Fruit fly (Drosophila melanogaster) whole organism, embryonic: ENCODE data around the gene Sys1.

ENCODE experiments used
- B-H2 ChIP-seq: fragments of 200-800 bp; sonication (Bioruptor generic); optimal IDR thresholded peaks from 2 replicates; lab custom pipeline; 2018; ENCODE audit warnings: missing biosample characterization, mild to moderate bottlenecking, missing genetic modification characterization
- BtbVII ChIP-seq: fragments of 200-800 bp; sonication (Bioruptor generic); optimal IDR thresholded peaks from 3 replicates; lab custom pipeline; 2017; ENCODE audit warnings: missing biosample characterization, mild to moderate bottlenecking, missing genetic modification characterization
- CG11247 ChIP-seq: fragments of 200-800 bp; sonication (Bioruptor generic); IDR thresholded peaks from 2 replicates; pipeline ENCODE4 v1.3.6; 2022; ENCODE audit warnings: missing biosample characterization, missing genetic modification characterization
- CG11504 ChIP-seq: fragments of 200-800 bp; sonication (Bioruptor generic); optimal IDR thresholded peaks from 3 replicates; lab custom pipeline; 2019; ENCODE audit warnings: missing biosample characterization, mild to moderate bottlenecking, missing genetic modification characterization, moderate library complexity
- CG11695 ChIP-seq: fragments of 200-800 bp; sonication (Bioruptor generic); IDR thresholded peaks from 3 replicates; pipeline ENCODE4 v1.3.6; 2022; ENCODE audit warnings: missing biosample characterization, missing genetic modification characterization
- CG13894 ChIP-seq: fragments of 200-800 bp; sonication (Bioruptor generic); optimal IDR thresholded peaks from 3 replicates; lab custom pipeline; 2018; ENCODE audit warnings: missing biosample characterization, mild to moderate bottlenecking, missing genetic modification characterization, moderate library complexity
- CG18011 ChIP-seq: fragments of 200-800 bp; sonication (Bioruptor generic); optimal IDR thresholded peaks from 2 replicates; lab custom pipeline; 2017; ENCODE audit warnings: missing biosample characterization, missing genetic modification characterization, mild to moderate bottlenecking, moderate library complexity, missing genotype
- CG31388 ChIP-seq: fragments of 200-800 bp; sonication (Bioruptor generic); optimal IDR thresholded peaks from 2 replicates; lab custom pipeline; 2016; ENCODE audit warnings: missing biosample characterization, missing genetic modification characterization
- CG31441 ChIP-seq: fragments of 200-800 bp; sonication (Bioruptor generic); IDR thresholded peaks from 2 replicates; pipeline ENCODE4 v1.3.6; 2022; ENCODE audit warnings: missing biosample characterization, missing genetic modification characterization
- CG32772 ChIP-seq: fragments of 200-800 bp; sonication (Bioruptor generic); IDR thresholded peaks from 2 replicates; pipeline ENCODE4 v1.3.6; 2022; ENCODE audit warnings: missing biosample characterization, missing genetic modification characterization
- CG3281 ChIP-seq: fragments of 200-800 bp; sonication (Bioruptor generic); optimal IDR thresholded peaks from 3 replicates; lab custom pipeline; 2017; ENCODE audit warnings: missing biosample characterization, mild to moderate bottlenecking, missing genetic modification characterization
- CG4617 ChIP-seq: fragments of 200-800 bp; sonication (Bioruptor generic); optimal IDR thresholded peaks from 3 replicates; lab custom pipeline; 2016; ENCODE audit warnings: missing biosample characterization, missing genetic modification characterization, borderline replicate concordance
- CG7556 ChIP-seq: fragments of 200-800 bp; sonication (Bioruptor generic); optimal IDR thresholded peaks from 2 replicates; lab custom pipeline; 2017; ENCODE audit warnings: missing biosample characterization, mild to moderate bottlenecking, missing genetic modification characterization
- CG7786 ChIP-seq: fragments of 200-800 bp; sonication (Bioruptor generic); optimal IDR thresholded peaks from 2 replicates; lab custom pipeline; 2016; ENCODE audit warnings: missing biosample characterization, missing genetic modification characterization
- CG8924 ChIP-seq: fragments of 200-800 bp; optimal IDR thresholded peaks from 3 replicates; lab custom pipeline; 2019; ENCODE audit warnings: missing biosample characterization, mild to moderate bottlenecking, missing genetic modification characterization, moderate library complexity
- Drgx ChIP-seq: fragments of 200-800 bp; sonication (Bioruptor generic); IDR thresholded peaks from 2 replicates; pipeline ENCODE4 v1.3.6; 2022; ENCODE audit warnings: missing biosample characterization, missing genetic modification characterization
- Elba2 ChIP-seq: fragments of 200-800 bp; sonication (Bioruptor generic); optimal IDR thresholded peaks from 3 replicates; lab custom pipeline; 2016; ENCODE audit warnings: missing biosample characterization, missing genetic modification characterization
- Ets65A ChIP-seq: fragments of 200-800 bp; sonication (Bioruptor generic); peaks from one replicate; lab custom pipeline; 2016; ENCODE audit warnings: missing biosample characterization, missing genetic modification characterization
- GATAe ChIP-seq: fragments of 200-800 bp; sonication (Bioruptor generic); conservative IDR thresholded peaks from 2 replicates; pipeline ENCODE4 v1.3.6; 2022; ENCODE audit warnings: missing biosample characterization, missing genetic modification characterization
- Gsc ChIP-seq: fragments of 200-800 bp; sonication (Bioruptor generic); IDR thresholded peaks from 2 replicates; pipeline ENCODE4 v1.3.6; 2022; ENCODE audit warnings: missing biosample characterization, missing genetic modification characterization
- Gug ChIP-seq: fragments of 200-800 bp; sonication (Bioruptor generic); IDR thresholded peaks from 4 replicates; pipeline ENCODE4 v1.3.6; 2022; ENCODE audit warnings: missing biosample characterization, missing genetic modification characterization
- HmgZ ChIP-seq: fragments of 200-800 bp; sonication (Bioruptor generic); optimal IDR thresholded peaks from 2 replicates; lab custom pipeline; 2018; ENCODE audit warnings: missing biosample characterization, mild to moderate bottlenecking, missing genetic modification characterization
- Hmx ChIP-seq: fragments of 200-800 bp; sonication (Bioruptor generic); optimal IDR thresholded peaks from 2 replicates; lab custom pipeline; 2016; ENCODE audit warnings: missing biosample characterization, missing genetic modification characterization
- Hr51 ChIP-seq, 2 experiments: fragments of 200-800 bp; sonication (Bioruptor generic); optimal IDR thresholded peaks; 2 replicates in 1 of 2; 3 replicates in 1 of 2; lab custom pipeline; 2016 to 2018; ENCODE audit warnings: missing biosample characterization in 2 of 2, missing genetic modification characterization in 2 of 2, mild to moderate bottlenecking in 1 of 2, moderate library complexity in 1 of 2
- Lpt ChIP-seq: fragments of >200 bp; optimal IDR thresholded peaks from 2 replicates; lab custom pipeline; 2018; ENCODE audit warnings: missing biosample characterization, missing genetic modification characterization
- NC2β ChIP-seq: fragments of 200-800 bp; sonication (Bioruptor generic); optimal IDR thresholded peaks from 2 replicates; lab custom pipeline; 2016; ENCODE audit warnings: missing biosample characterization, missing genetic modification characterization
- Opbp ChIP-seq: fragments of 200-800 bp; sonication (Bioruptor generic); IDR thresholded peaks from 3 replicates; pipeline ENCODE4 v1.3.6; 2022; ENCODE audit warnings: missing biosample characterization, missing genetic modification characterization; ENCODE audit not compliant: partially characterized antibody
- Optix ChIP-seq: fragments of 200-800 bp; sonication (Bioruptor generic); IDR thresholded peaks from 3 replicates; pipeline ENCODE4 v1.3.6; 2022; ENCODE audit warnings: missing biosample characterization, missing genetic modification characterization
- Pdp1 ChIP-seq, 2 experiments: fragments of 200-800 bp; sonication (Bioruptor generic); optimal IDR thresholded peaks; 3 replicates each; lab custom pipeline; 2016; ENCODE audit warnings: missing biosample characterization in 2 of 2, missing genetic modification characterization in 2 of 2, mild to moderate bottlenecking in 1 of 2, moderate library complexity in 1 of 2
- Poxn ChIP-seq: fragments of 200-800 bp; sonication (Bioruptor generic); IDR thresholded peaks from 2 replicates; pipeline ENCODE4 v1.3.6; 2022; ENCODE audit warnings: missing biosample characterization, missing genetic modification characterization
- Spps ChIP-seq: fragments of 200-800 bp; sonication (Bioruptor generic); optimal IDR thresholded peaks from 2 replicates; lab custom pipeline; 2018; ENCODE audit warnings: missing biosample characterization, mild to moderate bottlenecking, missing genetic modification characterization
- Tbp ChIP-seq: fragments of >200 bp; optimal IDR thresholded peaks from 2 replicates; lab custom pipeline; 2018; ENCODE audit warnings: missing biosample characterization, missing genetic modification characterization
- ab ChIP-seq: fragments of 200-800 bp; sonication (Bioruptor generic); optimal IDR thresholded peaks from 2 replicates; lab custom pipeline; 2016; ENCODE audit warnings: missing biosample characterization, missing genetic modification characterization
- chinmo ChIP-seq: fragments of 200-800 bp; sonication (Bioruptor generic); IDR thresholded peaks from 4 replicates; pipeline ENCODE4 v1.3.6; 2022; ENCODE audit warnings: missing biosample characterization, missing genetic modification characterization; ENCODE audit not compliant: partially characterized antibody
- crc ChIP-seq: fragments of 200-800 bp; sonication (Bioruptor generic); optimal IDR thresholded peaks from 2 replicates; lab custom pipeline; 2016; ENCODE audit warnings: missing biosample characterization, missing genetic modification characterization
- cwo ChIP-seq: fragments of 200-800 bp; sonication (Bioruptor generic); optimal IDR thresholded peaks from 3 replicates; lab custom pipeline; 2017; ENCODE audit warnings: missing biosample characterization, missing genetic modification characterization, mild to moderate bottlenecking, moderate library complexity, missing genetic modification reagents
- disco-r ChIP-seq: fragments of 200-800 bp; sonication (Bioruptor generic); optimal IDR thresholded peaks from 2 replicates; lab custom pipeline; 2016; ENCODE audit warnings: missing biosample characterization, missing genetic modification characterization
- dmrt99B ChIP-seq: fragments of 200-800 bp; sonication (Bioruptor generic); optimal IDR thresholded peaks from 2 replicates; lab custom pipeline; 2018; ENCODE audit warnings: missing biosample characterization, mild to moderate bottlenecking, missing genetic modification characterization, moderate library complexity
- fd102C ChIP-seq: fragments of 200-800 bp; sonication (Bioruptor generic); optimal IDR thresholded peaks from 2 replicates; lab custom pipeline; 2018; ENCODE audit warnings: missing biosample characterization, mild to moderate bottlenecking, missing genetic modification characterization, moderate library complexity
- fu2 ChIP-seq: fragments of 200-800 bp; sonication (Bioruptor generic); optimal IDR thresholded peaks from 2 replicates; lab custom pipeline; 2016; ENCODE audit warnings: missing biosample characterization, missing genetic modification characterization
- insv ChIP-seq, 2 experiments: fragments of 200-800 bp; sonication (Bioruptor generic); optimal IDR thresholded peaks; 3 replicates each; lab custom pipeline; 2016 to 2018; ENCODE audit warnings: missing biosample characterization in 2 of 2, missing genetic modification characterization in 2 of 2
- jing ChIP-seq: fragments of 200-800 bp; sonication (Bioruptor generic); optimal IDR thresholded peaks from 2 replicates; lab custom pipeline; 2018; ENCODE audit warnings: missing biosample characterization, mild to moderate bottlenecking, missing genetic modification characterization
- klu ChIP-seq: fragments of 200-800 bp; sonication (Bioruptor generic); IDR thresholded peaks from 2 replicates; pipeline ENCODE4 v1.3.6; 2022; ENCODE audit warnings: missing biosample characterization, missing genetic modification characterization
- lov ChIP-seq, 2 experiments: fragments of 200-800 bp in 1 of 2; fragments of >200 bp in 1 of 2; sonication (Bioruptor generic) in 1 of 2; IDR thresholded peaks in 1 of 2; optimal IDR thresholded peaks in 1 of 2; 2 replicates in 1 of 2; 3 replicates in 1 of 2; pipeline versions ENCODE4 v1.3.6 to Lab custom; 2017 to 2022; ENCODE audit warnings: missing biosample characterization in 1 of 2, missing genetic modification characterization in 1 of 2
- pan ChIP-seq, 4 experiments: fragments of >200 bp in 3 of 4; fragments of 200-800 bp in 1 of 4; sonication (Bioruptor generic) in 1 of 4; optimal IDR thresholded peaks in 3 of 4; IDR thresholded peaks in 1 of 4; 2 replicates each; pipeline versions ENCODE4 v1.3.6 to Lab custom; 2017 to 2022; ENCODE audit warnings: missing biosample characterization in 2 of 4, missing genetic modification characterization in 2 of 4, mixed read lengths in 1 of 4
- run ChIP-seq: fragments of 200-800 bp; sonication (Bioruptor generic); optimal IDR thresholded peaks from 3 replicates; lab custom pipeline; 2018; ENCODE audit warnings: missing biosample characterization, mild to moderate bottlenecking, missing genetic modification characterization
- trh ChIP-seq: fragments of 200-800 bp; sonication (Bioruptor generic); optimal IDR thresholded peaks from 2 replicates; lab custom pipeline; 2016; ENCODE audit warnings: missing biosample characterization, missing genetic modification characterization
- wor ChIP-seq: fragments of 200-800 bp; sonication (Bioruptor generic); IDR thresholded peaks from 2 replicates; pipeline ENCODE4 v1.3.6; 2022; ENCODE audit warnings: missing biosample characterization, missing genetic modification characterization
- zfh1 ChIP-seq: fragments of 200-800 bp; sonication (Bioruptor generic); IDR thresholded peaks from 3 replicates; pipeline ENCODE4 v1.3.6; 2022; ENCODE audit warnings: missing biosample characterization, missing genetic modification characterization

Sys1 gene

DNA sequence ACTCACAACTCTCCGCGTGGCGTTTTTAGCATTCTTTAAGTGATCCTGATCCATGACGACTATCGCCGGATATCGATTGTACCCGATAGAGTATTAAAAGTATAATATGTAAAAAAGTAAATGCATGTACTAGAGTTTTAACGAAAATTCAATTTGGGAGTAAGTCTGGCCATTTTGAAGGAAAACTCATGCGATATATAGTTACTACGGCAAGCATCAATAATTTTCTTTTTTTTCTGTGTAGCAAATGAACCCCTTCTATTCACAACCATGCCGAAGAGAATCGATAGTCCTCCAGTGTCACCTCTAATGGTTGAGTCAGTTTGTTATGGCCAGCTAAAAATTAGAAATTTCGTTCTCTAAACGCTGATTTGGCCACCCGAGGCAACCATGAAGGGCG lies at the start of gene Sys1, which contains the start of gene Dhod:
TSS of gene Sys1 (plus strand) at position 91 of the 400 bp plus-strand sequence.
TSS of gene Dhod (minus strand) at position 186 of the 400 bp plus-strand sequence.
- peak; percentile 81 for TF ChIP-seq Gug
- no peak for TF ChIP-seq Gsc (GFP tag; lab: Robert Waterston, UW)
- peak; percentile 71 for TF ChIP-seq CG13894
- no peak for TF ChIP-seq insv (GFP tag; optimal IDR thresholded peaks at IDR 0.05; lab: Kevin White, UChicago)
- TF ChIP-seq Optix = peak; percentile 38; the same call in 1 of the 3 replicates
- TF ChIP-seq Hr51 (GFP tag; optimal IDR thresholded peaks at IDR 0.05; lab: Kevin White, UChicago) = peak; percentile 52 to 59
- TF ChIP-seq fd102C = no peak
- no peak for TF ChIP-seq pan (optimal IDR thresholded peaks at IDR 0.05; lab: Kevin White, UChicago)
- peak in 1 of 2 experiments; percentile 72 for TF ChIP-seq pan (GFP tag; optimal IDR thresholded peaks at IDR 0.05 in 1 of 2, IDR thresholded peaks at IDR 0.05 in 1 of 2)
- TF ChIP-seq crc (GFP tag; lab: Kevin White, UChicago) = peak; percentile 2
- TF ChIP-seq CG11247 (GFP tag; lab: Robert Waterston, UW) = peak; percentile 57; the same call in 1 of the 2 replicates
- peak; percentile 27; the same call in 1 of the 2 replicates for TF ChIP-seq wor
- peak; percentile 61 to 75 for TF ChIP-seq Pdp1 (GFP tag; optimal IDR thresholded peaks at IDR 0.05; lab: Kevin White, UChicago)
- peak; percentile 72 for TF ChIP-seq NC2β (GFP tag; lab: Kevin White, UChicago)
- peak; percentile 53 for TF ChIP-seq CG8924
- peak; percentile 60 for TF ChIP-seq CG32772 (GFP tag; lab: Robert Waterston, UW)
- TF ChIP-seq CG3281 (GFP tag; lab: Kevin White, UChicago) = peak; percentile 55
- TF ChIP-seq Drgx (GFP tag; lab: Robert Waterston, UW) = peak; percentile 67
- TF ChIP-seq CG18011 = peak; percentile 60
- no peak for TF ChIP-seq GATAe (GFP tag; lab: Robert Waterston, UW)
- peak; percentile 63 for TF ChIP-seq fu2 (GFP tag; lab: Kevin White, UChicago)
- TF ChIP-seq chinmo (GFP tag; lab: Robert Waterston, UW) = peak; percentile 65; the same call in 1 of the 4 replicates
- TF ChIP-seq Spps (tag; lab: Kevin White, UChicago) = peak; percentile 15
- no peak for TF ChIP-seq jing (GFP tag; lab: Kevin White, UChicago)
- TF ChIP-seq dmrt99B (tag; lab: Kevin White, UChicago) = peak; percentile 28
- no peak for TF ChIP-seq Poxn (GFP tag; lab: Robert Waterston, UW)
- peak; percentile 40; the same call in 1 of the 2 replicates for TF ChIP-seq klu
- no peak for TF ChIP-seq BtbVII
- TF ChIP-seq Lpt (GFP tag; lab: Kevin White, UChicago) = no peak
- no peak for TF ChIP-seq Elba2
- peak; percentile 42 for TF ChIP-seq cwo (GFP tag; lab: Kevin White, UChicago)
- peak; percentile 54 for TF ChIP-seq B-H2 (GFP tag; lab: Kevin White, UChicago)
- TF ChIP-seq HmgZ (tag; lab: Kevin White, UChicago) = peak; percentile 76
- peak; percentile 49; the same call in 1 of the 3 replicates for TF ChIP-seq CG11695
- peak; percentile 33 for TF ChIP-seq CG7556 (GFP tag; lab: Kevin White, UChicago)
- TF ChIP-seq CG31441 (GFP tag; lab: Robert Waterston, UW) = peak; percentile 45; the same call in 1 of the 2 replicates
- peak; percentile 86 for TF ChIP-seq CG4617 (GFP tag; lab: Kevin White, UChicago)
- peak; percentile 66; the same call in 2 of the 3 replicates for TF ChIP-seq Opbp (GFP tag; lab: Robert Waterston, UW)
- no peak for TF ChIP-seq lov (optimal IDR thresholded peaks at IDR 0.05; lab: Kevin White, UChicago)
- 0 out of 3 replicates have a peak, but pooled peaks have one; percentile 10 for TF ChIP-seq lov (GFP tag; IDR thresholded peaks at IDR 0.05; lab: Robert Waterston, UW)
- TF ChIP-seq Tbp (GFP tag; lab: Kevin White, UChicago) = no peak
- TF ChIP-seq CG31388 (GFP tag; lab: Kevin White, UChicago) = peak; percentile 4
- no peak for TF ChIP-seq run (tag; lab: Kevin White, UChicago)
- TF ChIP-seq zfh1 (GFP tag; lab: Robert Waterston, UW) = peak; percentile 69; the same call in 2 of the 3 replicates
- TF ChIP-seq ab = peak; percentile 41
- no peak for TF ChIP-seq trh
- TF ChIP-seq Ets65A (GFP tag; lab: Kevin White, UChicago) = peak; percentile 97
- peak; percentile 58 for TF ChIP-seq CG11504 (tag; lab: Kevin White, UChicago)
- TF ChIP-seq CG7786 (GFP tag; lab: Kevin White, UChicago) = peak; percentile 77
- peak; percentile 16 for TF ChIP-seq disco-r (GFP tag; lab: Kevin White, UChicago)
- TF ChIP-seq Hmx = peak; percentile 0
